Worm (Caenorhabditis elegans) whole organism, late embryonic: Measurements from ENCODE around the gene F07C3.9.

ENCODE experiments used
- C38D4.7 ChIP-seq: fragments of 200-800 bp; sonication (Bioruptor generic); optimal IDR thresholded peaks from 2 replicates; lab custom pipeline; 2018; ENCODE audit warnings: mild to moderate bottlenecking, missing genetic modification characterization, moderate library complexity, missing compliant biosample characterization
- ahr-1 ChIP-seq: sonication (generic microtip); optimal IDR thresholded peaks from 2 replicates; lab custom pipeline; 2016; ENCODE audit warnings: missing genetic modification characterization, missing compliant biosample characterization
- ama-1 ChIP-seq: fragments of 150-350 bp; optimal IDR thresholded peaks from 2 replicates; lab custom pipeline; 2014
- ceh-18 ChIP-seq: sonication (generic microtip); optimal IDR thresholded peaks from 2 replicates; lab custom pipeline; 2016; ENCODE audit warnings: missing genetic modification characterization, missing compliant biosample characterization
- ceh-2 ChIP-seq: sonication (generic microtip); optimal IDR thresholded peaks from 2 replicates; lab custom pipeline; 2016; ENCODE audit warnings: missing genotype, missing genetic modification characterization, missing compliant biosample characterization
- ceh-22 ChIP-seq: sonication (generic microtip); optimal IDR thresholded peaks from 2 replicates; lab custom pipeline; 2017; ENCODE audit warnings: missing biosample characterization, missing genetic modification characterization
- ceh-24 ChIP-seq: sonication (generic microtip); optimal IDR thresholded peaks from 2 replicates; lab custom pipeline; 2016; ENCODE audit warnings: mild to moderate bottlenecking, missing genetic modification characterization, missing compliant biosample characterization
- ceh-30 ChIP-seq: fragments of 150-350 bp; optimal IDR thresholded peaks from 2 replicates; lab custom pipeline; 2014; ENCODE audit warnings: missing biosample characterization, missing genetic modification characterization
- ceh-31 ChIP-seq: sonication (generic microtip); optimal IDR thresholded peaks from 2 replicates; lab custom pipeline; 2016; ENCODE audit warnings: missing genetic modification characterization, missing compliant biosample characterization
- ceh-45 ChIP-seq: fragments of 200-800 bp; sonication (Bioruptor generic); IDR thresholded peaks from 2 replicates; pipeline ENCODE4 v1.3.6; 2022; ENCODE audit warnings: missing genetic modification reagents, missing genetic modification characterization, missing compliant biosample characterization
- ceh-48 ChIP-seq: sonication (generic microtip); optimal IDR thresholded peaks from 2 replicates; lab custom pipeline; 2016; ENCODE audit warnings: missing genetic modification characterization, inconsistent platforms, missing compliant biosample characterization
- ceh-6 ChIP-seq: fragments of 200-800 bp; sonication (Bioruptor generic); optimal IDR thresholded peaks from 2 replicates; lab custom pipeline; 2018; ENCODE audit warnings: mild to moderate bottlenecking, missing genetic modification characterization, missing compliant biosample characterization
- ceh-9 ChIP-seq: sonication (generic microtip); optimal IDR thresholded peaks from 2 replicates; lab custom pipeline; 2016; ENCODE audit warnings: mild to moderate bottlenecking, missing genetic modification characterization, inconsistent platforms, missing compliant biosample characterization
- che-1 ChIP-seq: sonication (generic microtip); optimal IDR thresholded peaks from 2 replicates; lab custom pipeline; 2016; ENCODE audit warnings: mild to moderate bottlenecking, missing genetic modification characterization, missing compliant biosample characterization
- dve-1 ChIP-seq: sonication (generic microtip); optimal IDR thresholded peaks from 2 replicates; lab custom pipeline; 2017; ENCODE audit warnings: antibody characterized with exemption, mild to moderate bottlenecking, missing genetic modification characterization, missing compliant biosample characterization
- elt-2 ChIP-seq: sonication (generic microtip); optimal IDR thresholded peaks from 2 replicates; lab custom pipeline; 2016; ENCODE audit warnings: missing genetic modification reagents, missing genetic modification characterization, missing compliant biosample characterization
- elt-4 ChIP-seq: sonication (generic microtip); optimal IDR thresholded peaks from 2 replicates; lab custom pipeline; 2016; ENCODE audit warnings: missing genetic modification characterization, missing compliant biosample characterization
- ets-4 ChIP-seq: sonication (generic microtip); optimal IDR thresholded peaks from 2 replicates; lab custom pipeline; 2016; ENCODE audit warnings: missing genetic modification characterization, missing compliant biosample characterization
- fax-1 ChIP-seq: sonication (generic microtip); optimal IDR thresholded peaks from 2 replicates; lab custom pipeline; 2016; ENCODE audit warnings: missing genotype, missing genetic modification characterization, missing compliant biosample characterization
- fkh-6 ChIP-seq: sonication (generic microtip); optimal IDR thresholded peaks from 2 replicates; lab custom pipeline; 2016; ENCODE audit warnings: missing genetic modification characterization, missing compliant biosample characterization
- gmeb-2 ChIP-seq: sonication (generic microtip); optimal IDR thresholded peaks from 2 replicates; lab custom pipeline; 2016; ENCODE audit warnings: missing genetic modification characterization, inconsistent platforms, missing compliant biosample characterization
- hlh-13 ChIP-seq: fragments of 200-800 bp; sonication (Bioruptor generic); optimal IDR thresholded peaks from 2 replicates; lab custom pipeline; 2018; ENCODE audit warnings: mild to moderate bottlenecking, missing genetic modification characterization, missing compliant biosample characterization
- hlh-8 ChIP-seq: sonication (generic microtip); optimal IDR thresholded peaks from 2 replicates; lab custom pipeline; 2016; ENCODE audit warnings: missing genotype, missing genetic modification characterization, missing compliant biosample characterization
- lim-6 ChIP-seq: sonication (generic microtip); optimal IDR thresholded peaks from 2 replicates; lab custom pipeline; 2016; ENCODE audit warnings: missing genetic modification characterization, missing compliant biosample characterization
- lin-11 ChIP-seq: fragments of 200-800 bp; sonication (Bioruptor generic); optimal IDR thresholded peaks from 2 replicates; lab custom pipeline; 2018; ENCODE audit warnings: mild to moderate bottlenecking, missing genetic modification characterization, missing compliant biosample characterization
- madf-2 ChIP-seq: sonication (generic microtip); optimal IDR thresholded peaks from 2 replicates; lab custom pipeline; 2017; ENCODE audit warnings: missing genetic modification characterization, missing compliant biosample characterization
- mec-3 ChIP-seq: sonication (generic microtip); optimal IDR thresholded peaks from 2 replicates; lab custom pipeline; 2016; ENCODE audit warnings: borderline replicate concordance, missing genetic modification characterization, missing compliant biosample characterization
- nhr-11 ChIP-seq: fragments of 150-350 bp; optimal IDR thresholded peaks from 2 replicates; lab custom pipeline; 2014; ENCODE audit warnings: missing biosample characterization, missing genetic modification characterization
- nhr-232 ChIP-seq: sonication (generic microtip); optimal IDR thresholded peaks from 2 replicates; lab custom pipeline; 2016; ENCODE audit warnings: missing genetic modification characterization, missing compliant biosample characterization
- odd-2 ChIP-seq: sonication (generic microtip); optimal IDR thresholded peaks from 2 replicates; lab custom pipeline; 2017; ENCODE audit warnings: antibody characterized with exemption, mild to moderate bottlenecking, missing genetic modification characterization, missing compliant biosample characterization
- pag-3 ChIP-seq: sonication (generic microtip); optimal IDR thresholded peaks from 2 replicates; lab custom pipeline; 2016; ENCODE audit warnings: missing compliant biosample characterization, missing genetic modification characterization, borderline replicate concordance
- pat-9 ChIP-seq: fragments of 200-800 bp; sonication (Bioruptor generic); optimal IDR thresholded peaks from 2 replicates; lab custom pipeline; 2018; ENCODE audit warnings: mild to moderate bottlenecking, missing genetic modification characterization, moderate library complexity, missing compliant biosample characterization
- pax-1 ChIP-seq: fragments of 150-350 bp; optimal IDR thresholded peaks from 2 replicates; lab custom pipeline; 2014; ENCODE audit warnings: missing biosample characterization, missing genetic modification characterization
- pha-2 ChIP-seq: sonication (generic microtip); optimal IDR thresholded peaks from 2 replicates; lab custom pipeline; 2017; ENCODE audit warnings: mild to moderate bottlenecking, missing genetic modification characterization, missing compliant biosample characterization
- pqm-1 ChIP-seq: sonication (generic microtip); optimal IDR thresholded peaks from 2 replicates; lab custom pipeline; 2016; ENCODE audit warnings: missing genetic modification characterization, missing compliant biosample characterization
- ref-2 ChIP-seq: sonication (generic microtip); optimal IDR thresholded peaks from 2 replicates; lab custom pipeline; 2016; ENCODE audit warnings: missing genetic modification characterization, missing compliant biosample characterization
- rnt-1 ChIP-seq: sonication (generic microtip); optimal IDR thresholded peaks from 2 replicates; lab custom pipeline; 2016; ENCODE audit warnings: missing genetic modification characterization, missing compliant biosample characterization
- sdc-2 ChIP-seq: sonication (generic microtip); optimal IDR thresholded peaks from 2 replicates; lab custom pipeline; 2016; ENCODE audit warnings: missing genotype, missing genetic modification characterization, missing compliant biosample characterization
- syd-9 ChIP-seq: sonication (generic microtip); optimal IDR thresholded peaks from 2 replicates; lab custom pipeline; 2016; ENCODE audit warnings: mild to moderate bottlenecking, missing genetic modification characterization, moderate library complexity, missing compliant biosample characterization
- tbx-2 ChIP-seq: sonication (generic microtip); optimal IDR thresholded peaks from 2 replicates; lab custom pipeline; 2016; ENCODE audit warnings: missing genetic modification characterization, missing compliant biosample characterization
- tbx-7 ChIP-seq: sonication (generic microtip); optimal IDR thresholded peaks from 2 replicates; lab custom pipeline; 2016; ENCODE audit warnings: missing genotype, missing genetic modification characterization, missing compliant biosample characterization
- ttx-3 ChIP-seq: sonication (generic microtip); optimal IDR thresholded peaks from 2 replicates; lab custom pipeline; 2016; ENCODE audit warnings: missing genetic modification reagents, missing genetic modification characterization, missing compliant biosample characterization
- unc-3 ChIP-seq, 2 experiments: fragments of 200-800 bp in 1 of 2; sonication (Bioruptor generic) in 1 of 2; sonication (generic microtip) in 1 of 2; conservative IDR thresholded peaks in 1 of 2; optimal IDR thresholded peaks in 1 of 2; 2 replicates each; pipeline versions ENCODE4 v1.3.6 to Lab custom; 2016 to 2022; ENCODE audit warnings: missing compliant biosample characterization in 2 of 2, missing genetic modification characterization in 2 of 2, missing genetic modification reagents in 1 of 2
- unc-42 ChIP-seq: sonication (generic microtip); optimal IDR thresholded peaks from 2 replicates; lab custom pipeline; 2016; ENCODE audit warnings: missing genotype, missing genetic modification characterization, missing compliant biosample characterization
- unc-86 ChIP-seq: sonication (generic microtip); optimal IDR thresholded peaks from 2 replicates; lab custom pipeline; 2016; ENCODE audit warnings: missing genetic modification characterization, missing compliant biosample characterization
- zip-5 ChIP-seq: sonication (generic microtip); optimal IDR thresholded peaks from 2 replicates; lab custom pipeline; 2016; ENCODE audit warnings: missing genetic modification characterization, missing compliant biosample characterization

The F07C3.9 gene

ce11 chrV:9220444-9220843, 34.0 kb downstream of the F07C3.9 start (continued):
- no peak for TF ChIP-seq pqm-1 (tag; lab: Kevin White, UChicago)
- TF ChIP-seq odd-2: no peak
- TF ChIP-seq ceh-18 (tag; lab: Kevin White, UChicago): no peak
- TF ChIP-seq zip-5 (tag; lab: Kevin White, UChicago): no peak
- TF ChIP-seq pax-1 (tag; lab: Kevin White, UChicago): no peak
- TF ChIP-seq ceh-9 (tag; lab: Kevin White, UChicago): no peak
- TF ChIP-seq elt-2 (tag; lab: Kevin White, UChicago): peak; percentile 15
- no peak for TF ChIP-seq pat-9 (tag; lab: Kevin White, UChicago)
- no peak for TF ChIP-seq nhr-11 (tag; lab: Kevin White, UChicago)
- no peak for TF ChIP-seq ttx-3 (tag; lab: Kevin White, UChicago)
- TF ChIP-seq ahr-1 (tag; lab: Kevin White, UChicago): no peak

- TF ChIP-seq ceh-6 (GFP tag; lab: Kevin White, UChicago) (peak; percentile 1), ceh-24 (tag; lab: Kevin White, UChicago) (no peak)
Observed at ce11 chrV:9219390-9219733, 35.1 kb downstream of the F07C3.9 start.

- TF ChIP-seq C38D4.7 (no peak), lim-6 (tag; lab: Kevin White, UChicago) (no peak), elt-2 (tag; lab: Kevin White, UChicago) (peak; percentile 57), pha-2 (tag; lab: Kevin White, UChicago) (no peak), odd-2 (no peak), ceh-2 (no peak), madf-2 (tag; lab: Kevin White, UChicago) (no peak), ceh-22 (no peak), sdc-2 (no peak), unc-42 (no peak), ceh-31 (tag; lab: Kevin White, UChicago) (peak; percentile 46), fax-1 (tag; lab: Kevin White, UChicago) (no peak), che-1 (tag; lab: Kevin White, UChicago) (no peak), tbx-2 (tag; lab: Kevin White, UChicago) (peak; percentile 35), ref-2 (tag; lab: Kevin White, UChicago) (no peak), ama-1 (no peak), nhr-11 (tag; lab: Kevin White, UChicago) (no peak), pax-1 (tag; lab: Kevin White, UChicago) (no peak), rnt-1 (tag; lab: Kevin White, UChicago) (no peak), unc-86 (tag; lab: Kevin White, UChicago) (no peak), gmeb-2 (tag; lab: Kevin White, UChicago) (no peak), ceh-9 (tag; lab: Kevin White, UChicago) (no peak), lin-11 (no peak), ceh-30 (no peak), ceh-18 (tag; lab: Kevin White, UChicago) (peak; percentile 19), unc-3 (GFP tag; conservative IDR thresholded peaks at IDR 0.05; lab: Robert Waterston, UW) (no peak), unc-3 (tag; optimal IDR thresholded peaks at IDR 0.05; lab: Kevin White, UChicago) (no peak), pag-3 (tag; lab: Kevin White, UChicago) (peak; percentile 33), syd-9 (tag; lab: Kevin White, UChicago) (peak; percentile 45), fkh-6 (tag; lab: Kevin White, UChicago) (no peak), hlh-13 (no peak), elt-4 (no peak), ceh-45 (no peak), ets-4 (tag; lab: Kevin White, UChicago) (no peak), tbx-7 (tag; lab: Kevin White, UChicago) (no peak), ceh-48 (no peak), pqm-1 (tag; lab: Kevin White, UChicago) (no peak), dve-1 (no peak), pat-9 (tag; lab: Kevin White, UChicago) (no peak), mec-3 (tag; lab: Kevin White, UChicago) (no peak), ahr-1 (tag; lab: Kevin White, UChicago) (no peak), ttx-3 (tag; lab: Kevin White, UChicago) (no peak), nhr-232 (tag; lab: Kevin White, UChicago) (no peak), hlh-8 (no peak)
Observed at ce11 chrV:9218655-9219389, 35.6 kb downstream of the F07C3.9 start.
